Fruit fly (Drosophila melanogaster): Measurements from ENCODE around the gene Ts.

DNA sequence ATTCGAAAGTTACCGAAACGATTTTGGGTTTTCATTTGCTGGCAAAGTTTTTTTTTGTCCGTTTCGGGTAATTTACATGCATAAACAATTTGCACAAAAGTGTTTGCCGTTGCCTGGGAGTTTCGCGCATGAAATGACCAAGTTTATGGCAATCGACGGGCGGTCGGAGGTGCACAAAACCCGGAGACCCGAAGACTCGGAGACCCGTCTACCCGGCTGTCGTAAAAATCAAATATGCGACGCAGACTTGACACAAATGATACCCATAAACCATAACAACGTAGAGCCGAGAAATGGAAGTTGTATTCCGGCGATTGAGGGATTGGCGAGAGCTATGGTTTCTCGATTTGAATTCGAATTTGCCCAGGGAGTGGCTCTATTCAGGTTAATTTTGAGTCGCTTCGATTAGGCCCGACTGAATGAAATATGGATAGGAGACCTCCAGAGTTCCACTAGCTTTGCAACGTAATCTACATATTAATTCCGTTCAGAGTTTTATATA lies 37.5 kb upstream of the Ts start:
- TF ChIP-seq psq (optimal IDR thresholded peaks at IDR 0.05): no peak
- TF ChIP-seq h (optimal IDR thresholded peaks at IDR 0.05): no peak
- TF ChIP-seq ttk (optimal IDR thresholded peaks at IDR 0.05): no peak
- TF ChIP-seq Myc (optimal IDR thresholded peaks at IDR 0.05): no peak
- no peak for TF ChIP-seq insv (optimal IDR thresholded peaks at IDR 0.05)

Measured in Kc167 (cell line).